Worm (Caenorhabditis elegans) whole organism, late embryonic: ENCODE measurements around the gene B0496.2.

ENCODE experiments used
- C08G9.2 ChIP-seq: sonication (generic microtip); optimal IDR thresholded peaks from 2 replicates; lab custom pipeline; 2016; ENCODE audit warnings: mild to moderate bottlenecking, missing genetic modification characterization, moderate library complexity, missing compliant biosample characterization
- C38D4.7 ChIP-seq: fragments of 200-800 bp; sonication (Bioruptor generic); optimal IDR thresholded peaks from 2 replicates; lab custom pipeline; 2018; ENCODE audit warnings: mild to moderate bottlenecking, missing genetic modification characterization, moderate library complexity, missing compliant biosample characterization
- F13H6.1 ChIP-seq: sonication (generic microtip); optimal IDR thresholded peaks from 2 replicates; lab custom pipeline; 2016; ENCODE audit warnings: missing genetic modification characterization, missing compliant biosample characterization
- Y22D7AL.16 ChIP-seq: sonication (generic microtip); optimal IDR thresholded peaks from 2 replicates; lab custom pipeline; 2016; ENCODE audit warnings: missing genetic modification characterization, missing compliant biosample characterization
- ama-1 ChIP-seq: fragments of 150-350 bp; optimal IDR thresholded peaks from 2 replicates; lab custom pipeline; 2014
- ceh-14 ChIP-seq: sonication (generic microtip); optimal IDR thresholded peaks from 2 replicates; lab custom pipeline; 2016; ENCODE audit warnings: missing genotype, missing genetic modification characterization, missing compliant biosample characterization
- ceh-18 ChIP-seq: sonication (generic microtip); optimal IDR thresholded peaks from 2 replicates; lab custom pipeline; 2016; ENCODE audit warnings: missing genetic modification characterization, missing compliant biosample characterization
- ceh-19 ChIP-seq: fragments of 200-800 bp; sonication (Bioruptor generic); optimal IDR thresholded peaks from 2 replicates; lab custom pipeline; 2018; ENCODE audit warnings: mild to moderate bottlenecking, missing genetic modification characterization, missing compliant biosample characterization
- ceh-2 ChIP-seq: sonication (generic microtip); optimal IDR thresholded peaks from 2 replicates; lab custom pipeline; 2016; ENCODE audit warnings: missing genotype, missing genetic modification characterization, missing compliant biosample characterization
- ceh-22 ChIP-seq: sonication (generic microtip); optimal IDR thresholded peaks from 2 replicates; lab custom pipeline; 2017; ENCODE audit warnings: missing biosample characterization, missing genetic modification characterization
- ceh-30 ChIP-seq: fragments of 150-350 bp; optimal IDR thresholded peaks from 2 replicates; lab custom pipeline; 2014; ENCODE audit warnings: missing biosample characterization, missing genetic modification characterization
- ceh-31 ChIP-seq: sonication (generic microtip); optimal IDR thresholded peaks from 2 replicates; lab custom pipeline; 2016; ENCODE audit warnings: missing genetic modification characterization, missing compliant biosample characterization
- ceh-34 ChIP-seq: sonication (generic microtip); optimal IDR thresholded peaks from 2 replicates; lab custom pipeline; 2016; ENCODE audit warnings: mild to moderate bottlenecking, missing genetic modification characterization, missing compliant biosample characterization
- ceh-48 ChIP-seq: sonication (generic microtip); optimal IDR thresholded peaks from 2 replicates; lab custom pipeline; 2016; ENCODE audit warnings: missing genetic modification characterization, inconsistent platforms, missing compliant biosample characterization
- ets-4 ChIP-seq: sonication (generic microtip); optimal IDR thresholded peaks from 2 replicates; lab custom pipeline; 2016; ENCODE audit warnings: missing genetic modification characterization, missing compliant biosample characterization
- fax-1 ChIP-seq: sonication (generic microtip); optimal IDR thresholded peaks from 2 replicates; lab custom pipeline; 2016; ENCODE audit warnings: missing genotype, missing genetic modification characterization, missing compliant biosample characterization
- fkh-10 ChIP-seq: fragments of 150-350 bp; optimal IDR thresholded peaks from 2 replicates; lab custom pipeline; 2014; ENCODE audit warnings: missing biosample characterization, missing genetic modification reagents, missing genetic modification characterization
- gmeb-2 ChIP-seq: sonication (generic microtip); optimal IDR thresholded peaks from 2 replicates; lab custom pipeline; 2016; ENCODE audit warnings: missing genetic modification characterization, inconsistent platforms, missing compliant biosample characterization
- hlh-15 ChIP-seq: sonication (generic microtip); optimal IDR thresholded peaks from 2 replicates; lab custom pipeline; 2016; ENCODE audit warnings: missing genetic modification characterization, missing compliant biosample characterization
- hlh-30 ChIP-seq: sonication (generic microtip); optimal IDR thresholded peaks from 2 replicates; lab custom pipeline; 2017; ENCODE audit warnings: antibody characterized with exemption, missing genetic modification characterization, missing compliant biosample characterization; ENCODE audit not compliant: insufficient read depth
- hlh-6 ChIP-seq: sonication (generic microtip); optimal IDR thresholded peaks from 2 replicates; lab custom pipeline; 2016; ENCODE audit warnings: missing genotype, missing genetic modification characterization, missing compliant biosample characterization
- madf-2 ChIP-seq: sonication (generic microtip); optimal IDR thresholded peaks from 2 replicates; lab custom pipeline; 2017; ENCODE audit warnings: missing genetic modification characterization, missing compliant biosample characterization
- mec-3 ChIP-seq: sonication (generic microtip); optimal IDR thresholded peaks from 2 replicates; lab custom pipeline; 2016; ENCODE audit warnings: borderline replicate concordance, missing genetic modification characterization, missing compliant biosample characterization
- nfya-1 ChIP-seq: sonication (generic microtip); optimal IDR thresholded peaks from 2 replicates; lab custom pipeline; 2017; ENCODE audit warnings: missing genetic modification characterization, mild to moderate bottlenecking, missing compliant biosample characterization, antibody characterized with exemption, moderate library complexity
- nhr-11 ChIP-seq: fragments of 150-350 bp; optimal IDR thresholded peaks from 2 replicates; lab custom pipeline; 2014; ENCODE audit warnings: missing biosample characterization, missing genetic modification characterization
- nhr-232 ChIP-seq: sonication (generic microtip); optimal IDR thresholded peaks from 2 replicates; lab custom pipeline; 2016; ENCODE audit warnings: missing genetic modification characterization, missing compliant biosample characterization
- pag-3 ChIP-seq: sonication (generic microtip); optimal IDR thresholded peaks from 2 replicates; lab custom pipeline; 2016; ENCODE audit warnings: missing compliant biosample characterization, missing genetic modification characterization, borderline replicate concordance
- pat-9 ChIP-seq: fragments of 200-800 bp; sonication (Bioruptor generic); optimal IDR thresholded peaks from 2 replicates; lab custom pipeline; 2018; ENCODE audit warnings: mild to moderate bottlenecking, missing genetic modification characterization, moderate library complexity, missing compliant biosample characterization
- pha-2 ChIP-seq: sonication (generic microtip); optimal IDR thresholded peaks from 2 replicates; lab custom pipeline; 2017; ENCODE audit warnings: mild to moderate bottlenecking, missing genetic modification characterization, missing compliant biosample characterization
- pha-4 ChIP-seq: fragments of 150-350 bp; optimal IDR thresholded peaks from 2 replicates; lab custom pipeline; 2018; ENCODE audit warnings: missing biosample characterization, missing genetic modification reagents, missing genetic modification characterization
- pqm-1 ChIP-seq: sonication (generic microtip); optimal IDR thresholded peaks from 2 replicates; lab custom pipeline; 2016; ENCODE audit warnings: missing genetic modification characterization, missing compliant biosample characterization
- pros-1 ChIP-seq: fragments of 150-350 bp; optimal IDR thresholded peaks from 2 replicates; lab custom pipeline; 2014; ENCODE audit warnings: missing biosample characterization, missing genetic modification reagents, missing genetic modification characterization
- rnt-1 ChIP-seq: sonication (generic microtip); optimal IDR thresholded peaks from 2 replicates; lab custom pipeline; 2016; ENCODE audit warnings: missing genetic modification characterization, missing compliant biosample characterization
- sdc-2 ChIP-seq: sonication (generic microtip); optimal IDR thresholded peaks from 2 replicates; lab custom pipeline; 2016; ENCODE audit warnings: missing genotype, missing genetic modification characterization, missing compliant biosample characterization
- sox-2 ChIP-seq: fragments of 200-800 bp; sonication (Bioruptor generic); IDR thresholded peaks from 2 replicates; pipeline ENCODE4 v1.3.6; 2022; ENCODE audit warnings: missing genetic modification reagents, missing genetic modification characterization, missing compliant biosample characterization
- syd-9 ChIP-seq: sonication (generic microtip); optimal IDR thresholded peaks from 2 replicates; lab custom pipeline; 2016; ENCODE audit warnings: mild to moderate bottlenecking, missing genetic modification characterization, moderate library complexity, missing compliant biosample characterization
- tbx-2 ChIP-seq: sonication (generic microtip); optimal IDR thresholded peaks from 2 replicates; lab custom pipeline; 2016; ENCODE audit warnings: missing genetic modification characterization, missing compliant biosample characterization
- tbx-7 ChIP-seq: sonication (generic microtip); optimal IDR thresholded peaks from 2 replicates; lab custom pipeline; 2016; ENCODE audit warnings: missing genotype, missing genetic modification characterization, missing compliant biosample characterization
- ttx-3 ChIP-seq: sonication (generic microtip); optimal IDR thresholded peaks from 2 replicates; lab custom pipeline; 2016; ENCODE audit warnings: missing genetic modification reagents, missing genetic modification characterization, missing compliant biosample characterization
- unc-42 ChIP-seq: sonication (generic microtip); optimal IDR thresholded peaks from 2 replicates; lab custom pipeline; 2016; ENCODE audit warnings: missing genotype, missing genetic modification characterization, missing compliant biosample characterization
- unc-55 ChIP-seq: sonication (generic microtip); optimal IDR thresholded peaks from 2 replicates; lab custom pipeline; 2017; ENCODE audit warnings: missing biosample characterization, missing genetic modification reagents, missing genetic modification characterization
- zip-5 ChIP-seq: sonication (generic microtip); optimal IDR thresholded peaks from 2 replicates; lab custom pipeline; 2016; ENCODE audit warnings: missing genetic modification characterization, missing compliant biosample characterization

Gene B0496.2

ce11 chrIV:7447556-7447955, at the start of gene B0496.2:
B0496.2 (plus strand) TSS chrIV:7447856.
- TF ChIP-seq Y22D7AL.16 (tag; lab: Kevin White, UChicago) (no peak), ceh-18 (tag; lab: Kevin White, UChicago) (no peak), ets-4 (tag; lab: Kevin White, UChicago) (no peak), pha-2 (tag; lab: Kevin White, UChicago) (no peak), nhr-11 (no peak), tbx-7 (tag; lab: Kevin White, UChicago) (no peak), fax-1 (tag; lab: Kevin White, UChicago) (no peak), pha-4 (tag; lab: Kevin White, UChicago) (no peak), ceh-31 (no peak), zip-5 (tag; lab: Kevin White, UChicago) (no peak)
- TF ChIP-seq, all 69 proteins: peak for 0

- TF ChIP-seq tbx-2 (tag; lab: Kevin White, UChicago) = peak; percentile 24
- TF ChIP-seq ceh-18 (tag; lab: Kevin White, UChicago) = peak; percentile 39
- peak; percentile 21 for TF ChIP-seq nfya-1 (tag; lab: Kevin White, UChicago)
- TF ChIP-seq unc-42 (tag; lab: Kevin White, UChicago) = peak; percentile 82
- TF ChIP-seq nhr-232 = no peak
- TF ChIP-seq F13H6.1 (tag; lab: Kevin White, UChicago) = no peak
Observed at ce11 chrIV:7400502-7401118, 47.0 kb upstream of the B0496.2 start.

ce11 chrIV:7402077-7402476, 45.6 kb upstream of the B0496.2 start:
- no peak for TF ChIP-seq ceh-22
- peak; percentile 58 for TF ChIP-seq fkh-10 (GFP tag; lab: Kevin White, UChicago)
- peak; percentile 48 for TF ChIP-seq unc-55 (GFP tag; lab: Kevin White, UChicago)
- TF ChIP-seq hlh-30 (tag; lab: Kevin White, UChicago) = no peak
- TF ChIP-seq nfya-1 (tag; lab: Kevin White, UChicago) = peak; percentile 87
- peak; percentile 20 for TF ChIP-seq hlh-6
- TF ChIP-seq ceh-19 (GFP tag; lab: Kevin White, UChicago) = peak; percentile 61
- TF ChIP-seq pha-2 (tag; lab: Kevin White, UChicago) = no peak
- TF ChIP-seq nhr-11 = no peak
- TF ChIP-seq pag-3 = peak; percentile 54
- TF ChIP-seq rnt-1 = peak; percentile 56
- TF ChIP-seq pat-9 (tag; lab: Kevin White, UChicago) = no peak
- peak; percentile 94 for TF ChIP-seq ceh-48 (tag; lab: Kevin White, UChicago)
- TF ChIP-seq madf-2 = peak; percentile 22
- no peak for TF ChIP-seq ttx-3 (tag; lab: Kevin White, UChicago)
- no peak for TF ChIP-seq ama-1 (lab: Kevin White, UChicago)
- no peak for TF ChIP-seq pqm-1 (tag; lab: Kevin White, UChicago)
- peak; percentile 20 for TF ChIP-seq ceh-2
- TF ChIP-seq hlh-15 (tag; lab: Kevin White, UChicago) = no peak
- TF ChIP-seq fax-1 (tag; lab: Kevin White, UChicago) = peak; percentile 41
- no peak for TF ChIP-seq sox-2
- peak; percentile 71 for TF ChIP-seq ceh-18 (tag; lab: Kevin White, UChicago)
- TF ChIP-seq ceh-31 = peak; percentile 91
- peak; percentile 6 for TF ChIP-seq sdc-2
- peak; percentile 34 for TF ChIP-seq pros-1 (tag; lab: Kevin White, UChicago)
- TF ChIP-seq gmeb-2 = no peak
- peak; percentile 76 for TF ChIP-seq ceh-14 (tag; lab: Kevin White, UChicago)
- TF ChIP-seq C38D4.7 = peak; percentile 7
- peak; percentile 66 for TF ChIP-seq ceh-34 (tag; lab: Kevin White, UChicago)
- peak; percentile 75 for TF ChIP-seq tbx-2 (tag; lab: Kevin White, UChicago)
- TF ChIP-seq unc-42 (tag; lab: Kevin White, UChicago) = peak; percentile 67
- TF ChIP-seq C08G9.2 (tag; lab: Kevin White, UChicago) = no peak
- TF ChIP-seq ceh-30 (tag; lab: Kevin White, UChicago) = no peak
- TF ChIP-seq mec-3 = no peak
- peak; percentile 27 for TF ChIP-seq syd-9 (tag; lab: Kevin White, UChicago)
